Fruit fly (Drosophila melanogaster): ENCODE data around the gene Npc2d.

Npc2d gene

dm6 chr3R:10055004-10055403, 879 bp downstream of the Npc2d start (continued):
- TF ChIP-seq CG7556 (GFP tag; optimal IDR thresholded peaks at IDR 0.05), result peak; percentile 24
- no peak for TF ChIP-seq CG6175 (GFP tag; IDR thresholded peaks at IDR 0.05)
- TF ChIP-seq Taf1 (GFP tag; IDR thresholded peaks at IDR 0.05), result no peak
- no peak for TF ChIP-seq bab2 (GFP tag; optimal IDR thresholded peaks at IDR 0.05)
- no peak for TF ChIP-seq CG18011 (GFP tag; optimal IDR thresholded peaks at IDR 0.05)
- TF ChIP-seq CG1024 (GFP tag; IDR thresholded peaks at IDR 0.05), result no peak
- no peak for TF ChIP-seq CG8478 (optimal IDR thresholded peaks at IDR 0.05)
- TF ChIP-seq CG33213 (GFP tag; optimal IDR thresholded peaks at IDR 0.05), result no peak
- peak; percentile 79 for TF ChIP-seq exex (tag; optimal IDR thresholded peaks at IDR 0.05)
- TF ChIP-seq Sin3A (optimal IDR thresholded peaks at IDR 0.05), result no peak
- TF ChIP-seq HHEX (GFP tag; optimal IDR thresholded peaks at IDR 0.05), result no peak
- no peak for TF ChIP-seq schlank (tag; optimal IDR thresholded peaks at IDR 0.05)
- no peak for TF ChIP-seq CG6683 (GFP tag; optimal IDR thresholded peaks at IDR 0.05)
- TF ChIP-seq mirr (GFP tag; optimal IDR thresholded peaks at IDR 0.05), result peak; percentile 82
- no peak for TF ChIP-seq CG10321 (GFP tag; IDR thresholded peaks at IDR 0.05)
- TF ChIP-seq z (GFP tag; IDR thresholded peaks at IDR 0.05), result no peak
- no peak for TF ChIP-seq Deaf1 (tag; optimal IDR thresholded peaks at IDR 0.05)

DNA sequence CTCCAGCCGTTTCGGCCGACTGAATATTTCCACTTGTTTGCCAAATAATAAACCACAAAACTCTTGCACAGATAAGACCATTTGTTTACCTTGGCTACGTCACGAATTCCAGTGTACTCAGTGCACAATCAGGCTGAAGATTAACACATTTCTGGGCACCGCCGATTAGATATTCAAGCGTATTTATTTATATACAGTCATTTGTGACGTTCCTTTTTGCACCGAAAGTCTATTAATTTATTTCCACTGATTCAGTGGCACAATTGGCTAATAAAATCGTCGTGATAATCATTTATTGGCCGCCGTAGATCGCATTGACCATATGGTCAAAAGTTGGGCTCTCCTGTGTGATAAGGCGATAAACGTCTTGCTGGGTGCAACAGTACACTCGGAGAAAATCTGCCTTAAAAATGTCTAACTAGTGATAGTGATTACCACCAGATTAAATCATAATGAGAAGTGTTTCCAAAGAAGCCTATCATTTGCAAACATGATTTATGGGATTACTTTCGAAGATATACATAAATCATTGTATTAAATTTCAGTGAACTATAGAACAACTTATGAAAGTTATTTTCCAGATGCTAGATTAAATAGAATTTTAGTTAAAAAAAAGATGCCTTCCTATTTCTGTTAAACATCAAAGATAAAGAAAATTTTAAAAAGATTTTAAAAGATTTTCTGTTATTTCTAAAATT, 1.5 kb downstream of the Npc2d start:
- TF ChIP-seq vnd (GFP tag; IDR thresholded peaks at IDR 0.05; ENCODE audit: partially characterized antibody), result no peak
- no peak for TF ChIP-seq Jarid2 (GFP tag; optimal IDR thresholded peaks at IDR 0.05)
- TF ChIP-seq CG11723 (GFP tag; optimal IDR thresholded peaks at IDR 0.05), result no peak
- TF ChIP-seq grau (tag; optimal IDR thresholded peaks at IDR 0.05), result peak; percentile 42
- no peak for TF ChIP-seq gfzf (GFP tag; optimal IDR thresholded peaks at IDR 0.05)
- no peak for TF ChIP-seq CG6272 (GFP tag; IDR thresholded peaks at IDR 0.05)
- TF ChIP-seq org-1 (GFP tag; optimal IDR thresholded peaks at IDR 0.05), result no peak
- peak; percentile 16 for TF ChIP-seq cwo (GFP tag; optimal IDR thresholded peaks at IDR 0.05)
- TF ChIP-seq Bteb2 (GFP tag; optimal IDR thresholded peaks at IDR 0.05), result no peak
- TF ChIP-seq corto (GFP tag; optimal IDR thresholded peaks at IDR 0.05), result peak; percentile 66
- no peak for TF ChIP-seq chif (GFP tag; optimal IDR thresholded peaks at IDR 0.05)
- no peak for TF ChIP-seq slbo (GFP tag; IDR thresholded peaks at IDR 0.05)
- TF ChIP-seq usp (GFP tag; optimal IDR thresholded peaks at IDR 0.05), result no peak
- TF ChIP-seq HHEX (GFP tag; optimal IDR thresholded peaks at IDR 0.05), result peak; percentile 11
- TF ChIP-seq eyg (GFP tag; optimal IDR thresholded peaks at IDR 0.05), result no peak
- no peak for TF ChIP-seq CG1647 (GFP tag; optimal IDR thresholded peaks at IDR 0.05)
- no peak for TF ChIP-seq jing (GFP tag; optimal IDR thresholded peaks at IDR 0.05)
- TF ChIP-seq vvl (GFP tag; IDR thresholded peaks at IDR 0.05), result no peak
- TF ChIP-seq wek (GFP tag; optimal IDR thresholded peaks at IDR 0.05), result no peak
- TF ChIP-seq danr (GFP tag; IDR thresholded peaks at IDR 0.05), result no peak
- no peak for TF ChIP-seq Usf (GFP tag; optimal IDR thresholded peaks at IDR 0.05)
- no peak for TF ChIP-seq CG4707 (GFP tag; optimal IDR thresholded peaks at IDR 0.05)
- TF ChIP-seq ranshi (GFP tag; IDR thresholded peaks at IDR 0.05), result no peak
- no peak for TF ChIP-seq chm (GFP tag; IDR thresholded peaks at IDR 0.05)
- TF ChIP-seq Hand (GFP tag; optimal IDR thresholded peaks at IDR 0.05), result peak; percentile 32
- TF ChIP-seq sna (GFP tag; IDR thresholded peaks at IDR 0.05; ENCODE audit: partially characterized antibody), result no peak
- TF ChIP-seq mld (GFP tag; IDR thresholded peaks at IDR 0.05; ENCODE audit: partially characterized antibody), result no peak
- no peak for TF ChIP-seq CG5245 (GFP tag; optimal IDR thresholded peaks at IDR 0.05)
- no peak for TF ChIP-seq hth (optimal IDR thresholded peaks at IDR 0.05)
- TF ChIP-seq HmgZ (tag; optimal IDR thresholded peaks at IDR 0.05), result peak; percentile 39
- no peak for TF ChIP-seq lola (GFP tag; optimal IDR thresholded peaks at IDR 0.05)
- TF ChIP-seq CG8924 (tag; optimal IDR thresholded peaks at IDR 0.05), result peak; percentile 35
- no peak for TF ChIP-seq CG5180 (GFP tag; optimal IDR thresholded peaks at IDR 0.05)
- TF ChIP-seq CG4404 (GFP tag; IDR thresholded peaks at IDR 0.05), result no peak
- no peak for TF ChIP-seq ci (GFP tag; IDR thresholded peaks at IDR 0.05)
